Worm (Caenorhabditis elegans) whole organism, L2 larva: ENCODE measurements around the gene W04G3.7.

Experiments
- ama-1 ChIP-seq: fragments of 150-350 bp; optimal IDR thresholded peaks from 2 replicates; lab custom pipeline; 2018; ENCODE audit warnings: inconsistent platforms
- ceh-16 ChIP-seq: fragments of 150-350 bp; optimal IDR thresholded peaks from 2 replicates; lab custom pipeline; 2014; ENCODE audit warnings: missing biosample characterization, missing genetic modification characterization
- lin-13 ChIP-seq: fragments of 150-350 bp; optimal IDR thresholded peaks from 2 replicates; lab custom pipeline; 2014; ENCODE audit warnings: missing biosample characterization, missing genetic modification reagents, missing genetic modification characterization
- mab-5 ChIP-seq: fragments of 150-350 bp; optimal IDR thresholded peaks from 2 replicates; lab custom pipeline; 2014; ENCODE audit warnings: missing biosample characterization, missing genetic modification characterization
- nhr-12 ChIP-seq: fragments of 150-350 bp; optimal IDR thresholded peaks from 2 replicates; lab custom pipeline; 2014; ENCODE audit warnings: missing biosample characterization, missing genetic modification characterization
- nhr-25 ChIP-seq: fragments of 150-350 bp; sonication (generic microtip); optimal IDR thresholded peaks from 3 replicates; lab custom pipeline; 2014; ENCODE audit warnings: missing biosample characterization, missing genetic modification characterization
- snpc-4 ChIP-seq: fragments of 150-350 bp; optimal IDR thresholded peaks from 2 replicates; lab custom pipeline; 2014; ENCODE audit warnings: missing biosample characterization, missing genetic modification characterization
- unc-39 ChIP-seq: fragments of 150-350 bp; optimal IDR thresholded peaks from 2 replicates; lab custom pipeline; 2014; ENCODE audit warnings: missing biosample characterization, missing genetic modification characterization
- unc-62 ChIP-seq: fragments of 150-350 bp; optimal IDR thresholded peaks from 2 replicates; lab custom pipeline; 2014; ENCODE audit warnings: missing biosample characterization, missing genetic modification reagents, missing genetic modification characterization
- ztf-11 ChIP-seq: sonication (generic microtip); optimal IDR thresholded peaks from 2 replicates; lab custom pipeline; 2017; ENCODE audit warnings: missing biosample characterization, missing genetic modification characterization
- ztf-4 ChIP-seq: fragments of 150-350 bp; optimal IDR thresholded peaks from 2 replicates; lab custom pipeline; 2014; ENCODE audit warnings: missing biosample characterization, missing genetic modification characterization

ce11 chrX:11072701-11073100, 12.4 kb downstream of the W04G3.7 start:
- TF ChIP-seq mab-5 (tag; lab: Kevin White, UChicago) (no peak), unc-39 (tag; lab: Kevin White, UChicago) (no peak), nhr-25 (tag; lab: Kevin White, UChicago) (no peak), ztf-4 (tag; lab: Kevin White, UChicago) (no peak), snpc-4 (no peak), ceh-16 (tag; lab: Kevin White, UChicago) (no peak), ztf-11 (no peak), nhr-12 (tag; lab: Kevin White, UChicago) (no peak), ama-1 (lab: Kevin White, UChicago) (no peak), unc-62 (no peak), lin-13 (GFP tag; lab: Kevin White, UChicago) (no peak)
